Worm (Caenorhabditis elegans) whole organism, late embryonic: Measurements from ENCODE around the gene ram-2.

Source experiments
- F13H6.1 ChIP-seq: sonication (generic microtip); optimal IDR thresholded peaks from 2 replicates; lab custom pipeline; 2016; ENCODE audit warnings: missing genetic modification characterization, missing compliant biosample characterization
- Y22D7AL.16 ChIP-seq: sonication (generic microtip); optimal IDR thresholded peaks from 2 replicates; lab custom pipeline; 2016; ENCODE audit warnings: missing genetic modification characterization, missing compliant biosample characterization
- ama-1 ChIP-seq: fragments of 150-350 bp; optimal IDR thresholded peaks from 2 replicates; lab custom pipeline; 2014
- ceh-24 ChIP-seq: sonication (generic microtip); optimal IDR thresholded peaks from 2 replicates; lab custom pipeline; 2016; ENCODE audit warnings: mild to moderate bottlenecking, missing genetic modification characterization, missing compliant biosample characterization
- ceh-34 ChIP-seq: sonication (generic microtip); optimal IDR thresholded peaks from 2 replicates; lab custom pipeline; 2016; ENCODE audit warnings: mild to moderate bottlenecking, missing genetic modification characterization, missing compliant biosample characterization
- dve-1 ChIP-seq: sonication (generic microtip); optimal IDR thresholded peaks from 2 replicates; lab custom pipeline; 2017; ENCODE audit warnings: antibody characterized with exemption, mild to moderate bottlenecking, missing genetic modification characterization, missing compliant biosample characterization
- lin-11 ChIP-seq: fragments of 200-800 bp; sonication (Bioruptor generic); optimal IDR thresholded peaks from 2 replicates; lab custom pipeline; 2018; ENCODE audit warnings: mild to moderate bottlenecking, missing genetic modification characterization, missing compliant biosample characterization
- nhr-11 ChIP-seq: fragments of 150-350 bp; optimal IDR thresholded peaks from 2 replicates; lab custom pipeline; 2014; ENCODE audit warnings: missing biosample characterization, missing genetic modification characterization
- pha-4 ChIP-seq: fragments of 150-350 bp; optimal IDR thresholded peaks from 2 replicates; lab custom pipeline; 2018; ENCODE audit warnings: missing biosample characterization, missing genetic modification reagents, missing genetic modification characterization
- syd-9 ChIP-seq: sonication (generic microtip); optimal IDR thresholded peaks from 2 replicates; lab custom pipeline; 2016; ENCODE audit warnings: mild to moderate bottlenecking, missing genetic modification characterization, moderate library complexity, missing compliant biosample characterization
- tbx-2 ChIP-seq: sonication (generic microtip); optimal IDR thresholded peaks from 2 replicates; lab custom pipeline; 2016; ENCODE audit warnings: missing genetic modification characterization, missing compliant biosample characterization
- tbx-7 ChIP-seq: sonication (generic microtip); optimal IDR thresholded peaks from 2 replicates; lab custom pipeline; 2016; ENCODE audit warnings: missing genotype, missing genetic modification characterization, missing compliant biosample characterization
- ztf-16 ChIP-seq: sonication (generic microtip); optimal IDR thresholded peaks from 2 replicates; lab custom pipeline; 2017; ENCODE audit warnings: missing genetic modification characterization, missing compliant biosample characterization

- TF ChIP-seq tbx-7 (tag; lab: Kevin White, UChicago), result no peak
- no peak for TF ChIP-seq ama-1 (lab: Kevin White, UChicago)
- TF ChIP-seq tbx-2 (tag; lab: Kevin White, UChicago), result no peak
- TF ChIP-seq lin-11, result no peak
- TF ChIP-seq pha-4 (tag; lab: Kevin White, UChicago), result no peak
- no peak for TF ChIP-seq Y22D7AL.16 (tag; lab: Kevin White, UChicago)
- TF ChIP-seq syd-9 (tag; lab: Kevin White, UChicago), result no peak
- no peak for TF ChIP-seq dve-1 (tag; lab: Kevin White, UChicago)
- TF ChIP-seq ceh-24 (tag; lab: Kevin White, UChicago), result no peak
- no peak for TF ChIP-seq nhr-11 (tag; lab: Kevin White, UChicago)
- TF ChIP-seq ceh-34 (tag; lab: Kevin White, UChicago), result no peak
- TF ChIP-seq ztf-16, result no peak
- TF ChIP-seq F13H6.1 (tag; lab: Kevin White, UChicago), result no peak
Observed at ce11 chrII:11012532-11013179, 4.0 kb downstream of the ram-2 start.
